Worm (Caenorhabditis elegans) whole organism, L3 larva: ENCODE data around the gene vap-1.

Source experiments
- R02D3.7 ChIP-seq: fragments of 150-350 bp; optimal IDR thresholded peaks from 2 replicates; lab custom pipeline; 2014; ENCODE audit warnings: missing biosample characterization, missing genetic modification characterization
- aly-2 ChIP-seq: fragments of 150-350 bp; optimal IDR thresholded peaks from 2 replicates; lab custom pipeline; 2014; ENCODE audit warnings: missing biosample characterization, missing genetic modification characterization
- ama-1 ChIP-seq: fragments of 150-350 bp; optimal IDR thresholded peaks from 2 replicates; lab custom pipeline; 2018
- ceh-9 ChIP-seq: sonication (generic microtip); optimal IDR thresholded peaks from 2 replicates; lab custom pipeline; 2018; ENCODE audit warnings: missing biosample characterization, missing genetic modification characterization
- egl-5 ChIP-seq: fragments of 150-350 bp; optimal IDR thresholded peaks from 2 replicates; lab custom pipeline; 2017; ENCODE audit warnings: missing biosample characterization, missing genetic modification reagents, missing genetic modification characterization, inconsistent platforms
- elt-2 ChIP-seq: sonication (generic microtip); optimal IDR thresholded peaks from 2 replicates; lab custom pipeline; 2016; ENCODE audit warnings: missing genetic modification reagents, mild to moderate bottlenecking, missing genetic modification characterization, missing compliant biosample characterization
- eor-1 ChIP-seq, 2 experiments: fragments of 150-350 bp; optimal IDR thresholded peaks; 2 replicates each; lab custom pipeline; 2014 to 2018; ENCODE audit warnings: missing biosample characterization in 2 of 2, missing genetic modification characterization in 2 of 2
- fkh-10 ChIP-seq: sonication (generic microtip); optimal IDR thresholded peaks from 2 replicates; lab custom pipeline; 2017; ENCODE audit warnings: missing biosample characterization, missing genetic modification reagents, missing genetic modification characterization
- hmg-11 ChIP-seq: sonication (generic microtip); optimal IDR thresholded peaks from 2 replicates; lab custom pipeline; 2016; ENCODE audit warnings: missing genetic modification characterization, missing compliant biosample characterization
- jun-1 ChIP-seq: fragments of 150-350 bp; optimal IDR thresholded peaks from 2 replicates; lab custom pipeline; 2014; ENCODE audit warnings: missing biosample characterization, missing genetic modification reagents, missing genetic modification characterization
- lin-15B ChIP-seq: fragments of 150-350 bp; optimal IDR thresholded peaks from 2 replicates; lab custom pipeline; 2014; ENCODE audit warnings: missing biosample characterization, missing genetic modification characterization
- lin-39 ChIP-seq: fragments of 150-350 bp; optimal IDR thresholded peaks from 2 replicates; lab custom pipeline; 2018; ENCODE audit warnings: missing biosample characterization, missing genetic modification reagents, missing genetic modification characterization
- lsy-12 ChIP-seq: sonication (generic microtip); optimal IDR thresholded peaks from 2 replicates; lab custom pipeline; 2016; ENCODE audit warnings: mild to moderate bottlenecking, missing genetic modification characterization, missing compliant biosample characterization
- mdl-1 ChIP-seq: fragments of 150-350 bp; optimal IDR thresholded peaks from 2 replicates; lab custom pipeline; 2014; ENCODE audit warnings: missing biosample characterization, missing genetic modification characterization
- mml-1 ChIP-seq: fragments of 150-350 bp; sonication (generic microtip); optimal IDR thresholded peaks from 3 replicates; lab custom pipeline; 2014; ENCODE audit warnings: missing biosample characterization, missing genetic modification characterization
- nfya-1 ChIP-seq: sonication (generic microtip); optimal IDR thresholded peaks from 2 replicates; lab custom pipeline; 2017; ENCODE audit warnings: missing genetic modification characterization, mild to moderate bottlenecking, missing compliant biosample characterization, antibody characterized with exemption, moderate library complexity; ENCODE audit not compliant: insufficient read depth
- nhr-12 ChIP-seq: fragments of 150-350 bp; optimal IDR thresholded peaks from 2 replicates; lab custom pipeline; 2014; ENCODE audit warnings: missing biosample characterization, missing genetic modification characterization
- nhr-23 ChIP-seq: fragments of 150-350 bp; optimal IDR thresholded peaks from 2 replicates; lab custom pipeline; 2014; ENCODE audit warnings: missing biosample characterization, missing genetic modification reagents, missing genetic modification characterization
- nhr-237 ChIP-seq: fragments of 150-350 bp; optimal IDR thresholded peaks from 2 replicates; lab custom pipeline; 2014; ENCODE audit warnings: missing biosample characterization, missing genetic modification characterization
- nhr-25 ChIP-seq: sonication (generic microtip); optimal IDR thresholded peaks from 2 replicates; lab custom pipeline; 2017; ENCODE audit warnings: missing biosample characterization, missing genetic modification characterization
- nhr-43 ChIP-seq: sonication (generic microtip); optimal IDR thresholded peaks from 2 replicates; lab custom pipeline; 2016; ENCODE audit warnings: mild to moderate bottlenecking, missing genetic modification characterization, missing compliant biosample characterization; ENCODE audit not compliant: poor library complexity, severe bottlenecking
- nhr-67 ChIP-seq: fragments of 150-350 bp; optimal IDR thresholded peaks from 2 replicates; lab custom pipeline; 2014; ENCODE audit warnings: missing biosample characterization, missing genetic modification characterization
- nhr-76 ChIP-seq: fragments of 150-350 bp; sonication (generic microtip); optimal IDR thresholded peaks from 5 replicates; lab custom pipeline; 2014; ENCODE audit warnings: missing biosample characterization, missing genetic modification characterization
- nhr-77 ChIP-seq: fragments of 150-350 bp; optimal IDR thresholded peaks from 2 replicates; lab custom pipeline; 2014; ENCODE audit warnings: missing biosample characterization, missing genetic modification characterization
- pha-4 ChIP-seq: fragments of 150-350 bp; optimal IDR thresholded peaks from 2 replicates; lab custom pipeline; 2014; ENCODE audit warnings: missing biosample characterization, missing genetic modification reagents, missing genetic modification characterization
- pqm-1 ChIP-seq: fragments of 150-350 bp; optimal IDR thresholded peaks from 2 replicates; lab custom pipeline; 2017; ENCODE audit warnings: missing biosample characterization, missing genetic modification characterization, inconsistent platforms
- sea-2 ChIP-seq: fragments of 150-350 bp; sonication (generic microtip); optimal IDR thresholded peaks from 4 replicates; lab custom pipeline; 2014; ENCODE audit warnings: missing biosample characterization, missing genetic modification reagents, missing genetic modification characterization
- skn-1 ChIP-seq: fragments of 150-350 bp; optimal IDR thresholded peaks from 2 replicates; lab custom pipeline; 2014; ENCODE audit warnings: missing biosample characterization, missing genetic modification characterization
- snpc-4 ChIP-seq: fragments of 150-350 bp; optimal IDR thresholded peaks from 2 replicates; lab custom pipeline; 2014; ENCODE audit warnings: missing biosample characterization, missing genetic modification characterization
- tbx-2 ChIP-seq: sonication (generic microtip); optimal IDR thresholded peaks from 2 replicates; lab custom pipeline; 2016; ENCODE audit warnings: mild to moderate bottlenecking, missing genetic modification characterization, missing compliant biosample characterization
- unc-39 ChIP-seq: sonication (generic microtip); optimal IDR thresholded peaks from 4 replicates; lab custom pipeline; 2017; ENCODE audit warnings: missing biosample characterization, missing genetic modification characterization
- zag-1 ChIP-seq: fragments of 150-350 bp; optimal IDR thresholded peaks from 2 replicates; lab custom pipeline; 2014; ENCODE audit warnings: missing biosample characterization, missing genetic modification characterization
- ztf-11 ChIP-seq: fragments of 150-350 bp; optimal IDR thresholded peaks from 2 replicates; lab custom pipeline; 2014; ENCODE audit warnings: missing biosample characterization, missing genetic modification characterization
- ztf-4 ChIP-seq: fragments of 150-350 bp; optimal IDR thresholded peaks from 2 replicates; lab custom pipeline; 2014; ENCODE audit warnings: missing biosample characterization, missing genetic modification characterization

The vap-1 gene

DNA sequence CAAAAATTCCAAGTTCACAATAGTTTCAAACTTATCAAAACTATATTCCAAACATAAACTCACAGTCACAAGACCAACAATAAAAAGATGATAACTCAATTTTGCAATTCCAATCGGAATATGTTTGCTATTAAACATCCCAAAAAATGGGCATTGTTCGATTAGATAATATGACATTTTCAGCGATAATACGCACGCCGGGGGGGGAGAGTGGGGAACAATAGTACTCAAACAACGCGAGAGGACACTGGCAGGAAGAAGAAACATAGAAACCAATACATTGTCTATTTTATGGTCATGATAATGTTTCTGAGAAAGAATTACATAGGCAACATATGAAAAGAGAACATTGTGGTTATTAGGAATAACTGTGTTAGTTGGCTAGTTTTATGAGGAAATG lies 20.5 kb downstream of the vap-1 start:
- TF ChIP-seq elt-2 (tag; lab: Kevin White, UChicago) (peak; percentile 89), pqm-1 (peak; percentile 56), snpc-4 (tag; lab: Kevin White, UChicago) (no peak), pha-4 (peak; percentile 31)

DNA sequence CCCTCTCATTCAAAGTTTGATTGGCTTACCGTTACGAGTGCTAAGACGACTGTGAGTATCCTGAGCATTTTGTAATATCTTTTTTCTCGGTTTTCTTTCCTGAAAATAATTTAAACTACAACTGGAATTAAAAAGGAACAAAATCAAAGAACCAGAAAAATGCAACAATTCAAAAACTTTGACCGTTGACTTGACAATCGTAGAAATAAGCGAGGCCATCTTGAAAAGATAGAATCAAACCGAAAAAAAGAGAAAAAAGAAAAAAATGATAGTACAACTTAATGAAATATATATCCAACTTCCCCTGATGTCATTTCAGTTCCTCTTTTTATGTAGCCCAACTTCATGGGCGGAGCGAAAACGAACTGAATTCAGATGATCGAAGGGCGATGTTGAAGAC lies 21.8 kb downstream of the vap-1 start, which contains the start of gene F10D7.3:
TSS of gene F10D7.3 (minus strand) at position 101 of the 400 bp plus-strand sequence.
- TF ChIP-seq egl-5 (no peak), mdl-1 (no peak), ceh-9 (tag; lab: Kevin White, UChicago) (no peak), pha-4 (no peak), jun-1 (tag; lab: Kevin White, UChicago) (no peak), nhr-76 (no peak), hmg-11 (tag; lab: Kevin White, UChicago) (no peak), mml-1 (tag; lab: Kevin White, UChicago) (no peak), ztf-4 (tag; lab: Kevin White, UChicago) (no peak), sea-2 (GFP tag; lab: Kevin White, UChicago) (no peak)

DNA sequence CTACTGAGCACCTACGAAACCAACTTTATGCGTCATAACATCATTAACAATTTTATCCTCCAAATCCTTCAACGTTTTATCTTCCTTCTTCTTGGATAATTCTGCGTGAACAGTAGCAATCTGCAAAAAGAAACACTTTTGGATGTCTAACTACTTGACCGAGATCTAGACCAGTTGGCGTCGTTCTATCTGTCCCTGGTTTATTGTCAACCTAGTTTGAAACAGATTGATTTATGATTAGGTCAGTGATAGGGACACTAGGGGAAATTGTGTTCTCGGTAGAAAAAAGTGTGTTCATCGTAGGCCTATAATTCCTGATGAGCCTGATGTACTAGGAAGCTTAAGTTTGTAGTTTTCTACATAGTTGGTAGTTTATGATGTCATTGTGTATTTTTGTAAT lies 22.4 kb downstream of the vap-1 start:
- TF ChIP-seq nhr-23 = peak; percentile 75
- no peak for TF ChIP-seq zag-1

DNA sequence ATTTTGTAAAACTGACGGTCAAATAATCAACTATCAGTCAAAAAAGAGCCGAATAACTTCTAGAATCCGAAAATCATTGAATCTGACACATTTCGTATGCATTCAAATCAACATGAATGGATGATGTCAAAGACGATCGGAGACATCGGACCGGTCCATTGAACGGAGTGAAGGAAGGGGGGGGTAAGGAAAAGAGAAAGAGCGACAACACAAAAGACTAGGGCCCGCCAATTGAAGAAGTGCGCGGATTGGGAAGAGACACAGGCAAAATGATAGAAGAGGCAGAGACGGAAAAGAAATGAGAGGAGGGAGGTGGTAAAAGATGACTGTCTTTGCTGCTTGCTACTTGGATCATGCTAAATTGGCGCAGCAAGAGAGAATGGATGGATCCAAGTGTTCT lies 26.8 kb downstream of the vap-1 start:
- no peak for TF ChIP-seq nhr-76
- TF ChIP-seq nhr-12 (tag; lab: Kevin White, UChicago) = no peak
- no peak for TF ChIP-seq mdl-1
- peak; percentile 30 for TF ChIP-seq pha-4
- peak; percentile 35 for TF ChIP-seq nhr-23
- no peak for TF ChIP-seq ama-1 (lab: Kevin White, UChicago)
- TF ChIP-seq jun-1 (tag; lab: Kevin White, UChicago) = no peak
- peak; percentile 44 for TF ChIP-seq nfya-1 (tag; lab: Kevin White, UChicago)
- no peak for TF ChIP-seq R02D3.7
- peak; percentile 2 for TF ChIP-seq snpc-4 (tag; lab: Kevin White, UChicago)
- TF ChIP-seq nhr-43 (tag; lab: Kevin White, UChicago) = peak; percentile 3
- TF ChIP-seq hmg-11 (tag; lab: Kevin White, UChicago) = peak; percentile 51
- peak; percentile 43 for TF ChIP-seq nhr-25

- peak; percentile 72 for TF ChIP-seq pha-4
- TF ChIP-seq nhr-25 = no peak
- TF ChIP-seq, all 47 proteins: peak for 1
Measured at ce11 chrX:17368542-17368941, 27.8 kb downstream of the vap-1 start, which contains the start of gene mfsd-10. mfsd-10 (minus strand) TSS chrX:17368642.

DNA sequence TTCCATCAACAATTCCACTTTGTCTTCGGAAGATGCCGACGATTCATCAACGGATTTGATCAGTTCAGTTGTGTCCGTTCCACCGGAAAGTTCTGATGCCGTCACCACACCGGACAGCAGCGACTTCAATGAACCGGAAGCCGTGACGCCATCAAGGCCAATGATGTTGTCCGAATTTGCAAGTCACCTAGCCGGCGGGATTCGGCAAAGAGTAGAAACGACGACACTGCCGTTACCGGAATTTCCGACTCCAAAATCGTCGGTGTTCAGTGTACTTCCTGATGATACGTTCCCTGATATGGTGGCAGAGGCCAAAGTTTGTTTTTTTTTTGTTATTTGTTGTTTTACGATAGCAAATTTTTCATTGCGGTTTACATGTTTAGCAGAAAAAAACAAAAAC lies 32.9 kb downstream of the vap-1 start:
- TF ChIP-seq nhr-237 (no peak), nhr-77 (tag; lab: Kevin White, UChicago) (no peak), tbx-2 (tag; lab: Kevin White, UChicago) (no peak), nhr-12 (tag; lab: Kevin White, UChicago) (no peak), pqm-1 (no peak), unc-39 (tag; lab: Kevin White, UChicago) (no peak), ceh-9 (tag; lab: Kevin White, UChicago) (no peak), ztf-11 (tag; lab: Kevin White, UChicago) (no peak), eor-1 (tag; optimal IDR thresholded peaks at IDR 0.05; lab: Kevin White, UChicago) (no peak), pha-4 (no peak), lin-39 (tag; lab: Kevin White, UChicago) (no peak), mml-1 (tag; lab: Kevin White, UChicago) (no peak), aly-2 (tag; lab: Kevin White, UChicago) (no peak)

ce11 chrX:17362529-17362928 lies 33.8 kb downstream of the vap-1 start, which contains the start of gene F10D7.11:
F10D7.11 (plus strand) TSS chrX:17362829.
- TF ChIP-seq nhr-12 (tag; lab: Kevin White, UChicago) (no peak), hmg-11 (tag; lab: Kevin White, UChicago) (no peak), nhr-43 (tag; lab: Kevin White, UChicago) (no peak), skn-1 (tag; lab: Kevin White, UChicago) (no peak), lin-15B (no peak), nhr-67 (tag; lab: Kevin White, UChicago) (no peak), aly-2 (tag; lab: Kevin White, UChicago) (no peak), ama-1 (lab: Kevin White, UChicago) (no peak), unc-39 (tag; lab: Kevin White, UChicago) (no peak), pqm-1 (no peak), lsy-12 (tag; lab: Kevin White, UChicago) (no peak), nfya-1 (tag; lab: Kevin White, UChicago) (no peak), elt-2 (tag; lab: Kevin White, UChicago) (no peak), jun-1 (tag; lab: Kevin White, UChicago) (no peak), fkh-10 (GFP tag; lab: Kevin White, UChicago) (no peak)
